Fruit fly (Drosophila melanogaster) whole organism, wandering third instar larva: ENCODE data around the gene Cpr100A.

Experiments
- Abd-B ChIP-seq: fragments of >200 bp; optimal IDR thresholded peaks from 2 replicates; lab custom pipeline; 2017; ENCODE audit warnings: missing biosample characterization, missing genetic modification characterization
- Dfd ChIP-seq: fragments of >200 bp; optimal IDR thresholded peaks from 2 replicates; lab custom pipeline; 2017; ENCODE audit warnings: missing biosample characterization, missing genetic modification characterization
- Hnf4 ChIP-seq: fragments of 200-800 bp; sonication (Bioruptor generic); optimal IDR thresholded peaks from 2 replicates; lab custom pipeline; 2016; ENCODE audit warnings: missing biosample characterization, mild to moderate bottlenecking, missing genetic modification characterization
- Hr78 ChIP-seq: fragments of >200 bp; optimal IDR thresholded peaks from 2 replicates; lab custom pipeline; 2017; ENCODE audit warnings: missing biosample characterization, missing genetic modification characterization
- Jra ChIP-seq: sonication (Bioruptor generic); optimal IDR thresholded peaks from 2 replicates; lab custom pipeline; 2016; ENCODE audit warnings: missing biosample characterization, missing genetic modification characterization
- Mio ChIP-seq: sonication (Bioruptor generic); optimal IDR thresholded peaks from 2 replicates; lab custom pipeline; 2016; ENCODE audit warnings: missing biosample characterization, missing genetic modification characterization
- N ChIP-seq: fragments of >200 bp; optimal IDR thresholded peaks from 2 replicates; lab custom pipeline; 2018; ENCODE audit warnings: missing biosample characterization, missing external identifiers, missing genetic modification characterization
- OdsH ChIP-seq: fragments of 200-800 bp; sonication (Bioruptor generic); optimal IDR thresholded peaks from 2 replicates; lab custom pipeline; 2016; ENCODE audit warnings: missing biosample characterization, mild to moderate bottlenecking, missing genetic modification characterization
- Sp1 ChIP-seq: fragments of 200-800 bp; sonication (Bioruptor generic); optimal IDR thresholded peaks from 3 replicates; lab custom pipeline; 2019; ENCODE audit warnings: missing biosample characterization, mild to moderate bottlenecking, missing genetic modification characterization, moderate library complexity
- Vsx2 ChIP-seq: fragments of 200-300, 225-300 bp; sonication (Bioruptor generic); optimal IDR thresholded peaks from 2 replicates; lab custom pipeline; 2018; ENCODE audit warnings: missing biosample characterization, missing genetic modification characterization; ENCODE audit not compliant: partially characterized antibody
- br ChIP-seq: fragments of 200-800 bp; sonication (Bioruptor generic); optimal IDR thresholded peaks from 2 replicates; lab custom pipeline; 2016; ENCODE audit warnings: missing biosample characterization, missing genetic modification characterization
- dl ChIP-seq, 2 experiments: fragments of 175-275, 200-275 bp in 1 of 2; fragments of 200-275 bp in 1 of 2; sonication (Bioruptor generic); optimal IDR thresholded peaks; lab custom pipeline; 2018; ENCODE audit warnings: mild to moderate bottlenecking in 2 of 2, missing biosample characterization in 2 of 2, missing genetic modification characterization in 2 of 2, moderate library complexity in 2 of 2; ENCODE audit not compliant: partially characterized antibody in 2 of 2, insufficient read depth in 1 of 2
- h ChIP-seq: fragments of 200-800 bp; sonication (Bioruptor generic); optimal IDR thresholded peaks from 3 replicates; lab custom pipeline; 2016; ENCODE audit warnings: missing biosample characterization, mild to moderate bottlenecking, missing genetic modification characterization
- lola ChIP-seq: fragments of >200 bp; optimal IDR thresholded peaks from 2 replicates; lab custom pipeline; 2017; ENCODE audit warnings: missing biosample characterization, missing genetic modification characterization
- psq ChIP-seq: fragments of 200-800 bp; sonication (Bioruptor generic); optimal IDR thresholded peaks from 3 replicates; lab custom pipeline; 2017; ENCODE audit warnings: missing biosample characterization, mild to moderate bottlenecking, missing genetic modification characterization, moderate library complexity
- sage ChIP-seq: fragments of 200-800 bp; sonication (Bioruptor generic); optimal IDR thresholded peaks from 2 replicates; lab custom pipeline; 2016; ENCODE audit warnings: missing biosample characterization, mild to moderate bottlenecking, missing genetic modification characterization
- tai ChIP-seq: sonication (Bioruptor generic); optimal IDR thresholded peaks from 2 replicates; lab custom pipeline; 2016; ENCODE audit warnings: missing biosample characterization, missing genetic modification characterization

The Cpr100A gene

DNA sequence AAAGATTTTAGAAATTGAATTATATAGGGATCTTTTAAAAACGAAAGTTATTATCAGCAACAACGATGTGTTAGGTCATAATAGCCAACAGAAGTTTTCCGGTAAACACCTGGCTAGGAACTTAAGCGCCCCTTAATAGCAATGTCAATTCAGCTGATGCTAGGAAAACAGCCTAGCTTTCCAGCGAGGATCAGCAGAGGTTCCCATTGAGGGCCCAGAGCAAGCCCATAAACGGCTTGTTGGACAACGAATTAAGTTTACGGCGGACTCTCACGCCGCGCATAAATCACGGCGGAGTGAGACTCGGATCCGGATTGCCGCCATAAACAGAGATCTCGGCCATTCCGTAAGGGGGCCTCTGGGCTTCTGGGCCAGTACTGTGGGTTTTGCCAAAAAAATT is 46.4 kb downstream of the Cpr100A start:
- TF ChIP-seq Sp1 (GFP tag; lab: Kevin White, UChicago), result peak; percentile 5
- no peak for TF ChIP-seq sage (GFP tag; lab: Kevin White, UChicago)
- no peak for TF ChIP-seq tai (GFP tag; lab: Kevin White, UChicago)
- peak; percentile 7 for TF ChIP-seq OdsH (GFP tag; lab: Kevin White, UChicago)
- peak; percentile 3 for TF ChIP-seq h (GFP tag; lab: Kevin White, UChicago)
- no peak for TF ChIP-seq psq

DNA sequence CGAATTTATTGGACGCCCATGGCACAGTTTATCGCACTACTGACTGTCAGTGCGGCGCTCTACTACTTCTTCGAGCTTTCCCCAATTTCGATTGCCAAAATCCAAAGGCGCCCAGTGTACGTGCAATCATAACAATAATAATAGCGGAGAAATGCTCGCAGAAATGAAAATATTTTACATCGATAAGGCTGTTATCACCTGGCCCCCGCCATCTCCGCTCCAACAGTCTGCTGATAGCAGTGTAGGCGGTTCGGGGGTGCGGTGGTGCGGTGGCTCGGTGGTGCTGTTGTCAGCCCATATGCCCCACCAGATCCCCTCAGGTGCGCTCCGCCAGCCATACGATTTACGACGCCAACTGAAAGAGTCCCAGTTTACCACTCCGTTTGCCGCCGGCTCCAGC is 47.9 kb downstream of the Cpr100A start:
- no peak for TF ChIP-seq N
- no peak for TF ChIP-seq Jra
- no peak for TF ChIP-seq dl (GFP tag; optimal IDR thresholded peaks at IDR 0.05; lab: Kevin White, UChicago; ENCODE audit: insufficient read depth in 1 of 2, partially characterized antibody in 2 of 2)
- no peak for TF ChIP-seq lola (GFP tag; lab: Kevin White, UChicago)
- TF ChIP-seq Mio, result no peak
- no peak for TF ChIP-seq Hr78
- no peak for TF ChIP-seq Hnf4 (GFP tag; lab: Kevin White, UChicago)
- TF ChIP-seq sage (GFP tag; lab: Kevin White, UChicago), result no peak
- TF ChIP-seq Dfd, result no peak
- no peak for TF ChIP-seq Abd-B
- no peak for TF ChIP-seq Sp1 (GFP tag; lab: Kevin White, UChicago)
- TF ChIP-seq br, result no peak

DNA sequence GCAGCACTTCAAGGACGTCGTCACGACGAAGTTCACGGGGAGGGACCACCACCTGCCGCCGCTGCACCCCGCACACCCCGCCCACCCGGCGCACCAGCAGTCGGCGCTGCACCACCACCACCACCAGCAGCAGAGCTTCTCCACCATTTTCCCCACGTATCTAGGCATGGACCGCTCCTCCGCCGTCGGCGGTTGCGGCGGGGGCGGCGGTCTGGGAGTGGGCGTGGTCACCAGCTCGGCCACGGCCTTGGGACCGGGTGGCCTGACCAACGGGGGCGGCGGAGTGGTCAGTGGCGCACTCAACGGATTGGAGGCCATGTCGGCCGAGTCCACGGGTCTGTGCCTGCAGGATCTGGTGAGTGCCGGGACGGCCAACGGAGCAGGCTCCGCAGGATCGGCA is 48.7 kb downstream of the Cpr100A start:
- TF ChIP-seq Dfd, result peak; percentile 94
- TF ChIP-seq br, result no peak
- no peak for TF ChIP-seq Vsx2 (GFP tag; lab: Kevin White, UChicago)
- TF ChIP-seq, all 38 proteins: peak for 1
